Worm (Caenorhabditis elegans) whole organism, L4/young adult: ENCODE measurements around the gene ZK945.4.

Source experiments
- W03F9.2 ChIP-seq: fragments of 150-350 bp; optimal IDR thresholded peaks from 2 replicates; lab custom pipeline; 2014; ENCODE audit warnings: missing biosample characterization, missing genetic modification characterization
- dao-5 ChIP-seq: sonication (generic microtip); optimal IDR thresholded peaks from 2 replicates; lab custom pipeline; 2016; ENCODE audit warnings: missing genotype, missing genetic modification characterization, moderate library complexity, missing compliant biosample characterization
- him-1 ChIP-seq: sonication (generic microtip); optimal IDR thresholded peaks from 2 replicates; lab custom pipeline; 2016; ENCODE audit warnings: missing genotype, missing genetic modification reagents, missing genetic modification characterization, missing compliant biosample characterization

The ZK945.4 gene

DNA sequence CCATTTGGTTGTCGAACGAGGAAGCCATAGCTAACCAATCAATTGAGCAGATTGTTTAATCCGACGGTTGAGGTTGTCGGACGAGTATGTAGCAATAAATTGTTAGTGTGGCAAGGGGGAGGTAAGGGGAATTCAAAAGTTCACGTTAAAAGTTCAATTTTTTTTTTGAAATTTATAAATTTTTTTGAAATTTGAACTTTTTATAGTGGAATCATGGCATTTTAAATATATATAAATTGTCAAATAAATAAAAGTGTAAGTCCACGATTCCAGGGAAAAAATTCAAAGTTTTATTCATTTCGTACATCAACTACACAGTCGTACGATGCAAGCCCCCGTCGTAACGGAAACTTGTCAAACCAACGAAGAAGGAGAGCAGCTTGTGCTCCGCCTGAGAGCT lies 2.9 kb upstream of the ZK945.4 start, which contains the start of the genes ZK945.7 and ZK945.8:
TSS of gene ZK945.7 (minus strand) at position 101 of the 400 bp plus-strand sequence.
TSS of gene ZK945.8 (plus strand) at position 275 of the 400 bp plus-strand sequence.
- no peak for TF ChIP-seq W03F9.2 (tag; lab: Kevin White, UChicago)
- TF ChIP-seq him-1 (tag; lab: Kevin White, UChicago): no peak
- no peak for TF ChIP-seq dao-5 (tag; lab: Kevin White, UChicago)

DNA sequence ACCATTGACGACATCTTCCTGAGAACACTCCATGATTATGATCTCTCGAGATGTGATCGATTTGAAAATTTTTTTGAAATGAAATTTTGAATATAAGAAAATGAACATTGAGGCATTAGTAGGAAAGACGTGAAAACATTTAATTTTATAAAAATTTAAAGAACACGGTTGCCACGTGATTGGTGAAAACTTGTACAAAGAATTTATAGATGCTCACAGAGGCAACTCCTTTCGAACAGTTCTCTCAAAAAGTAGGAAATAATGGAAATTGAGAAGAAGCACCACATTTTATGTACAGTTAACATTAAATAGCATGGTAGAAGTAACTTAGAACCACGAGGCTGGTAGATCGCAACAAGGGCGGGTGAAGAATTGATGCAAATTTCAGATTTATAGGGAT lies 1.4 kb upstream of the ZK945.4 start, which contains the start of gene ZK945.6:
TSS of gene ZK945.6 (minus strand) at position 101 of the 400 bp plus-strand sequence.
- TF ChIP-seq him-1 (tag; lab: Kevin White, UChicago) (no peak), dao-5 (tag; lab: Kevin White, UChicago) (no peak), W03F9.2 (tag; lab: Kevin White, UChicago) (no peak)

DNA sequence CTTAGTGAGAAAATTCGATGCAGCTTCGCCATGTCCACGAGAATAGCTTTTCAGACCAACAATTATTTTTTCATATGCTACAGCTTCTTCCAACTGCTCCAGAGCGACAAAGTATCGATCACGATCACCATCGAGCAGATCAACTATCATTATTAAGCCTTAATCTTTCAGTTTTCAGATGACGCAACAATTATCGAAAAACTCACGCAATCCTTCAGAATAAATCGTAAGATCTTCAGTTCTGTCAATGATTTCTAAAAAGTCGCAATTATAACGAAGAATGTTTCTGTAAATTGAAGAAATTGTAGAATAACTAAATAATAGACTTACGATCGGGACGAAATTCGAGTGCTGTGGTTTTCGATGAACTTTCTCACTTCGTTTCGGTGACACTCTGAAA lies 2.3 kb downstream of the ZK945.4 start:
- TF ChIP-seq dao-5 (tag; lab: Kevin White, UChicago) (no peak), W03F9.2 (tag; lab: Kevin White, UChicago) (no peak), him-1 (tag; lab: Kevin White, UChicago) (no peak)

DNA sequence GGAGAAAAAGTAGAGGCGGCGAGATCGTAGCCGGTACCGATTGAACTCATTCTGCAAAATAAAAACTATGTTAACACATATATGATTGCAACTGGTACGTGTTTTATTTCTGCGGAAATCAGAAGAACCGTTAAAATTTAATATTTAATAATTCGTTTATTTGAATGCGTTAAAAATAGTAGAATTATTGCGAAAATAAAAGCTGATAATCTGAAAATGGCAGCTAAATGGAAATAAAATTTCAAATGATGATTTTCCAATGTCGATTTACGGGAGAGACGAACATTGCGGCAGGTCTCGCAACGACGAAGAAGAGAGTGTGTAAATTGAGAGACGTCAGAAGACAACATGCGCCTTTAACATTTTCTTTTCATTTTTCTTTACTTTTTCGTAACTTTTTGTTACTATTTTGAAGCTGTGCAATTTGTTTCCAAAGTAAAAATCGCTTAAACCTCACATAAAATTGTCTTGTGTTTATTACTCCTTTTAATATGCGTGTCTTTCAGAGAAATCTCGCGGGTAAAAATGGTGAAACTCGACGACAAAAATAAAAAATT lies 5.6 kb downstream of the ZK945.4 start, which contains the start of the genes pas-7 and puf-12:
TSS of gene pas-7 (minus strand) at position 51 of the 557 bp plus-strand sequence.
TSS of gene puf-12 (plus strand) at position 507 of the 557 bp plus-strand sequence.
- TF ChIP-seq him-1 (tag; lab: Kevin White, UChicago): no peak
- TF ChIP-seq W03F9.2 (tag; lab: Kevin White, UChicago): peak; percentile 77

DNA sequence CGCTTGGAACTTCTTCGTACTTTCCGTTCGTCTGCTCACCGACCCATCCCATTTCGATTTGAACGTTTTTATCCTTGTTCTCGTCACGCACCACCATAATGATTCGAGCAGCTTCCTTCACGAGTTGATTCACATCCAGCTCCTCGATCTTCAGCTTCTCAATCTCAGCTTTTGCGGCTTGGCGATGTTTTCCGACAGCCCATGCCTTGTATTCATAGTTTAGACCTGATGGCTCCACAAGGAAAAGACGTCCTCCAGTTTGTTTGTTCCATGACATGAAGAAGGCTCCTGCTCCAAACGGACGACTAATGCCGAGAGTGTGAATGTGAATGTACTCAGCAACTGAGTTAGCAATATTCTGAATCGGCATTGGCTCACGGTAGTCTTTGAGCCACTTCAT lies 6.4 kb downstream of the ZK945.4 start:
- no peak for TF ChIP-seq W03F9.2 (tag; lab: Kevin White, UChicago)
- no peak for TF ChIP-seq dao-5 (tag; lab: Kevin White, UChicago)
- TF ChIP-seq him-1 (tag; lab: Kevin White, UChicago): no peak

DNA sequence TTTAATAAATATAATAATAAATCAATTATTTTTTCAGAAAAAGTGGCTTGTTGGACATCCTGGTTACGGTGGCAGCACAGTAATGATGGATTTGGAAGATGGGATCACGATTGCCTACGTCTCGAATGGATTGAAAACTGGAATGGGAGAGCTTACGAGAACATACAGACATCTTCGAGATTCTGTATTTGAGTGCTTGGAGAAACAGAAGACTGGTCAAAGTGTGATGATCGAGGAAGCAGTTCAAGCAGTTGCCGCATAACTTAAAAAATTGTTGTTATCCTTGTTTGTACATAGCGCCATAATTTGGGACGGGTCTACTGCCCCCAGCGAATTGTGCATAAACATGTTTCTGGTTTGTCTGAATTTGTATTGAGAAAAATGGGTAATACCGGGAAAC lies 7.1 kb downstream of the ZK945.4 start:
- no peak for TF ChIP-seq him-1 (tag; lab: Kevin White, UChicago)
- no peak for TF ChIP-seq W03F9.2 (tag; lab: Kevin White, UChicago)

DNA sequence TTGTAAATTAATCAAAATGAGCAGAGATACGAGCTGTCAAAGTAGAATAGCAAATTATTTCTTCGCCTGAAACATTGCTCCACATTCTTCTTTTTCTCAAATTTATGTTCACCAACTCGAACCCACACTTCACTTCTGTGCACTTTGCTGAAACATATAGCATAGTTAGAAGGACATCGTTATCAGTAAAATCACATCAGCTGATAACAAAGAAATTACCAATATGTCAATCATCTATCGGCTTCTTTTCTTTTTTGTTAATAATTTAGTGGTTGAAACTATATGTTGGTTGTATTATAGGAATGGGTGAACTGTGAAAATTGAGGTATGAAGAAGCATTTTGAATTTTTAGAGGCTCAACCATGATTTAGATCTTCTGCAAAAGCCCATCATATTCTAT lies 10.3 kb downstream of the ZK945.4 start:
- TF ChIP-seq W03F9.2 (tag; lab: Kevin White, UChicago): no peak
- no peak for TF ChIP-seq dao-5 (tag; lab: Kevin White, UChicago)
- TF ChIP-seq him-1 (tag; lab: Kevin White, UChicago): no peak

DNA sequence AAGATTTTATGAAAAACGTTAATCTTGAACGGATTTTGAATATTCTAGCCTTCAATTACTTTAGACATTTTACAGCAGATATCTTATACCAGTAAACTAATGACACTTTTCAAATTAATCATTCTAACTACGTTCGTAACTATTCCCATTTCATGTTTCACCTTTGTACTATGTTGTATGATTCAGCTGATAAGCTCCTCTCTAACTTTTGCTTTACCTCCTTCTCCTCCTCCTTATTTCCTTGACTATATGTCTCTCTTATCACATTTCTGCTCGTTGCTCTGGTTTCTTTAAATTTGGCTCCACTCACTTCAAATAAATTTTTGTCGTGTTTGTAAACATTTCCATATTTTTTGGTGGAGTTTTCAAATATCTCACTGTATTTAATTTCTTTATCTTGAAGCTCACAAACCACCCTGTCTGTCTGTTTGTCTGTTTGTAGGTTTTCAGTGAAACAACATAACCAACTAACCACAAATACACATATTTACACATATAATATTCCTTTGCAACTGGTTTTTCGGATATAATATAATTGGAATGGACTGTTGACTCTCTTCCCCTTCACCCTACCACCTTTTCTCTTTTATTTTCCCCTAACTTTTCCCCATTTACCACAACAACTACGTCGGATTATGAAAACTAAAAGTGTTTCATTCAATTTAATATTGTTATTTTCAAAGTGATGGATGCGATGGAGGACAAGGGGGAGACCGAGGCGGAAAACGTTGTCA lies 11.1 kb downstream of the ZK945.4 start, which contains the start of gene lact-2:
TSS of gene lact-2 (plus strand) at position 684 of the 734 bp plus-strand sequence.
- no peak for TF ChIP-seq dao-5 (tag; lab: Kevin White, UChicago)
- no peak for TF ChIP-seq W03F9.2 (tag; lab: Kevin White, UChicago)
- no peak for TF ChIP-seq him-1 (tag; lab: Kevin White, UChicago)

DNA sequence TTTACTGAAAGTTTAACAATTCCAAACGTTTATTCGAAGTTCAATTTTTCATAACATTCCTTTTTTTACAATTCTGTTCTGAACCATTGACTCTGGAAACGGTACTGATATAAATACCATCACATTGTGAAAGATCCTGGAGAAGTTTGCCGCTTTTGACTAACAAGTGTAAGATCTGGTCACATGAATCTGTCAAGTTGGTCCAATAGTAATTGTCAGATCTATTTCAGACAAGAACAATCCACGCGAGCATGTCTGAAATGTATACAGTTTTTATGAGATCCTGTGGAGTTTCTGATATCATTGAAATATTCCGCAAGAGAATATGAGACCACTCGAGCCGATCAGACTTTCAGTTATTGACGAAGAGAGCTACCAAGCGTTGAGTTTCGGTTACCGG lies 12.4 kb downstream of the ZK945.4 start:
- TF ChIP-seq him-1 (tag; lab: Kevin White, UChicago): no peak
- no peak for TF ChIP-seq W03F9.2 (tag; lab: Kevin White, UChicago)
- no peak for TF ChIP-seq dao-5 (tag; lab: Kevin White, UChicago)

DNA sequence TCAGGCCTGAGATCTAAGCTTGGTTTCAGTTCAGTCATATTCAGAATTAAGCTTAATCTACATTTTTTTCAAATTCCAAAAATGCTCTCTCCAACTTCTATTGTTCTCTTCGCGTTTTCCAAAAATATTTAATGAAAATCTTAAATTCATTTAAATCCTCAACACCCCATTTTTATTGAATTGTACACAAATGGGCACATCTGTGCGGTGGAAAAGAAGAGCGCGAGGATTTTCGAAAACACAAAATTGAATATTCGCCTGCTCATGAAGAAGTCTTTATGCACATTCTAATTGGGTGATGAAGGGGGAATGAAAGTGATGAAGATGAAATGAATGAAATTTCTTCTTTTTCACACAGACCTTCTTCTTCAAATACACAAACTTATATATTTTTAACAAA lies 21.0 kb downstream of the ZK945.4 start:
- TF ChIP-seq W03F9.2 (tag; lab: Kevin White, UChicago) (no peak), dao-5 (tag; lab: Kevin White, UChicago) (no peak), him-1 (tag; lab: Kevin White, UChicago) (no peak)

DNA sequence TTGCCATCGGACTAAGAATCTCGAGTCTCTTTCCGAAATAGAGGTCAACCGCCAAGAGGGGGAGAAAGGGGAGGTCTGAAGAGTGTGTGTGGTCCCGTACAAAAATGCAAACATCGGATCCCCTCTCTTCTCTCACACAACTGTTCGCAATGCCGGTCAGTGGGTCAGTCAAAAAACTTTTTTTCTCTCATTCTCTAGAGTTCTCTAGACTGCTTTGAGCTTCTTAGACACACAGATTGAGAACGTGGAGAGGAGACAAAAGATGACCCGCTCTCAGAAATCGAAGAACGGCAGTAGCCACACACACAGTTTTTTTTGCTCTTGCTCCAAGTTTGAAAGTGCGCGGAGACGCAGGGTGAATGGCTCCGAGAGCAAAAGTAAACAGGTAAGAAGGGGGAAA lies 29.7 kb downstream of the ZK945.4 start:
- TF ChIP-seq dao-5 (tag; lab: Kevin White, UChicago): no peak
- TF ChIP-seq him-1 (tag; lab: Kevin White, UChicago): no peak
- TF ChIP-seq W03F9.2 (tag; lab: Kevin White, UChicago): no peak

DNA sequence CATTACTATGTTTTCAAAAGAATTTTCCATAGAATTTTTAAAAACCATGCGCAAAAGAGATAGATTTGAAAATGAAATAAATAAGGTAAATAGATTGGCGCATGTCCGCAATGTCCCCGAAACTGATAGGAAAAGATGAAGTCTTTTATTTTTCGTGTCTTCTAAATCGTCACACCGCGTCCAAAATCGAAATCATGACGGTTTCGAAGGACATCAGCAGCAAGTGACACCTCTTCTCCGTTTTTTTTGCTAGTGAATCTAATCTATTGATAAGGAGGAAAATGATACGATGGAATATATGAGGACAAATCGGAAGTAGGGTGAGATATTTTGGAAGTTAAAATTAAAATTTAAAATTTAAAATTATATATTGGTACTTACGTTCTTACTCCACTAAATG lies 31.5 kb downstream of the ZK945.4 start:
- TF ChIP-seq W03F9.2 (tag; lab: Kevin White, UChicago) (no peak), him-1 (tag; lab: Kevin White, UChicago) (no peak), dao-5 (tag; lab: Kevin White, UChicago) (no peak)

DNA sequence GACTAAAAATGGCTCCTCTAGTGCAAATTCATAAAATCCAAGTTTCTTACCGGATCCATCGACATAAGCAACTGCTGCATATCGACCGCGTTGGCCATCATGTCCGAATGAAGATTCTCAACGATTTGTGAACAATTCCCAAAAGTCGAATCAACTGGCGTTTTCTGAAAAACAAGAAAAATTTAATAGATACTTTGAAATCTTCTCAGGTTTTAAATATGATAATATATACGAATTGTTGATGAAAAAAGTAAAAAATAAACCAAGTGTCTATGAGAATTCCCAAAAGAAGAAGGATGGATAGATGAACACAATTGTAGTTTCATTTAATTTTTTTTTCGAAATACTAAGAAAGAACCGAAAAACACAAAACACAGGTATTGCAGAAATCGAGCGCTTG lies 37.7 kb downstream of the ZK945.4 start, which contains the start of gene die-1:
TSS of gene die-1 (minus strand) at position 101 of the 400 bp plus-strand sequence.
- no peak for TF ChIP-seq W03F9.2 (tag; lab: Kevin White, UChicago)
- TF ChIP-seq dao-5 (tag; lab: Kevin White, UChicago): no peak
- no peak for TF ChIP-seq him-1 (tag; lab: Kevin White, UChicago)
